Worm (Caenorhabditis elegans): ENCODE data around the gene C17C3.11.
A peak's percentile ranks its signal among the peaks of the same experiment; 100 is the strongest.
"Not testable (repeated sequence)": the region's sequence is repeated elsewhere in the genome, so short reads cannot be mapped to it uniquely, and the experiment has no call there.

The C17C3.11 gene

ce11 chrII:5533642-5534041, 4.0 kb upstream of the C17C3.11 start, which contains the start of gene hlh-26:
Gene hlh-26 (minus strand): TSS chrII:5533742.
- TF ChIP-seq ceh-13 (GFP tag; optimal IDR thresholded peaks at IDR 0.05) (no peak), aly-1 (tag; optimal IDR thresholded peaks at IDR 0.05) (no peak), ceh-36 (tag; optimal IDR thresholded peaks at IDR 0.05) (no peak), pes-1 (GFP tag; IDR thresholded peaks at IDR 0.05) (no peak), flt-1 (GFP tag; IDR thresholded peaks at IDR 0.05) (no peak), scrt-1 (GFP tag; IDR thresholded peaks at IDR 0.05) (no peak), hmg-4 (GFP tag; optimal IDR thresholded peaks at IDR 0.05) (no peak), tbx-11 (GFP tag; IDR thresholded peaks at IDR 0.05) (no peak), sea-1 (GFP tag; conservative IDR thresholded peaks at IDR 0.05) (no peak), tbx-37 (GFP tag; conservative IDR thresholded peaks at IDR 0.05) (no peak)

- not testable (repeated sequence) for TF ChIP-seq tbx-11 (GFP tag; IDR thresholded peaks at IDR 0.05); hmg-4 (GFP tag; optimal IDR thresholded peaks at IDR 0.05); flt-1 (GFP tag; IDR thresholded peaks at IDR 0.05)
These were observed 2.7 kb upstream of the C17C3.11 start, which contains the start of gene hlh-25 for ce11 chrII:5534939-5535338. Gene hlh-25 (plus strand): TSS chrII:5535239.

ce11 chrII:5537078-5537477, 546 bp upstream of the C17C3.11 start:
- TF ChIP-seq ceh-13 (GFP tag; optimal IDR thresholded peaks at IDR 0.05) = no peak
- no peak for TF ChIP-seq flt-1 (GFP tag; IDR thresholded peaks at IDR 0.05)
- no peak for TF ChIP-seq F13C5.2 (tag; optimal IDR thresholded peaks at IDR 0.05)
- no peak for TF ChIP-seq ceh-36 (tag; optimal IDR thresholded peaks at IDR 0.05)
- TF ChIP-seq hmbx-1 (tag; optimal IDR thresholded peaks at IDR 0.05) = no peak
- no peak for TF ChIP-seq tbx-37 (GFP tag; conservative IDR thresholded peaks at IDR 0.05)
- TF ChIP-seq sea-1 (GFP tag; conservative IDR thresholded peaks at IDR 0.05) = no peak

ce11 chrII:5540113-5540512, 2.5 kb downstream of the C17C3.11 start, which contains the start of gene hlh-27:
Gene hlh-27 (minus strand): TSS chrII:5540213.
- TF ChIP-seq ets-7 (tag; optimal IDR thresholded peaks at IDR 0.05); ceh-36 (tag; optimal IDR thresholded peaks at IDR 0.05); pes-1 (GFP tag; IDR thresholded peaks at IDR 0.05): not testable (repeated sequence)

DNA sequence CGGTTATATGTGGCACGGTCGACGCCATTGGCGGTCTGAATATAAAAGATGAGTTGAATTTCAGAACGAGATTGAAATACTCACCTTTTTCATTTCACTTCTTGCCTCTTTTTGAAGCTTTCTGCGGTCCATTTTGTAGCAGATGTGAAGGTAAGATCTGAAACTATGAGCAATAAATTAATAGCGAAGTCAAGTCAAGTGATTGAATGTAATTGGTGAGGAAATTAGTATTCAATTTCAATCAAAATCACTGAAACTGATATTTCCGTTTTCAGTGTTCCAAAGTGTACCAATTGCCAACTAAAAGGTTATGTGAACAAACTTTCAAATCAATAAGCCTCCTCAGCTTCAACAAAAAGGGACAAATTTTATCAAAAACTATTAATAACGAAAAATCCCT, 4.1 kb downstream of the C17C3.11 start, which contains the start of gene C17C3.24:
TSS of gene C17C3.24 (minus strand) at position 101 of the 400 bp plus-strand sequence.
- TF ChIP-seq F13C5.2 (tag; optimal IDR thresholded peaks at IDR 0.05) (no peak), tbx-37 (GFP tag; conservative IDR thresholded peaks at IDR 0.05) (no peak), hnd-1 (tag; optimal IDR thresholded peaks at IDR 0.05) (no peak), sea-1 (GFP tag; conservative IDR thresholded peaks at IDR 0.05) (no peak), ceh-13 (GFP tag; optimal IDR thresholded peaks at IDR 0.05) (no peak), scrt-1 (GFP tag; IDR thresholded peaks at IDR 0.05) (no peak), hmg-4 (GFP tag; optimal IDR thresholded peaks at IDR 0.05) (no peak), flt-1 (GFP tag; IDR thresholded peaks at IDR 0.05) (no peak), ets-7 (tag; optimal IDR thresholded peaks at IDR 0.05) (no peak), B0310.2 (tag; optimal IDR thresholded peaks at IDR 0.05) (no peak), hmbx-1 (tag; optimal IDR thresholded peaks at IDR 0.05) (no peak)

- peak; percentile 88 for TF ChIP-seq tra-4 (tag; optimal IDR thresholded peaks at IDR 0.05)
- TF ChIP-seq ceh-36 (tag; optimal IDR thresholded peaks at IDR 0.05) = peak; percentile 85
- peak; percentile 83 for TF ChIP-seq hmbx-1 (tag; optimal IDR thresholded peaks at IDR 0.05)
- TF ChIP-seq aly-1 (tag; optimal IDR thresholded peaks at IDR 0.05) = no peak
- peak; percentile 78 for TF ChIP-seq pes-1 (GFP tag; IDR thresholded peaks at IDR 0.05)
- peak; percentile 59 for TF ChIP-seq hnd-1 (tag; optimal IDR thresholded peaks at IDR 0.05)
- TF ChIP-seq F13C5.2 (tag; optimal IDR thresholded peaks at IDR 0.05) = peak; percentile 95
- TF ChIP-seq hmg-4 (GFP tag; optimal IDR thresholded peaks at IDR 0.05) = peak; percentile 90
- TF ChIP-seq flt-1 (GFP tag; IDR thresholded peaks at IDR 0.05) = peak; percentile 60; the same call in 1 of the 2 replicates
- peak; percentile 90 for TF ChIP-seq sea-1 (GFP tag; conservative IDR thresholded peaks at IDR 0.05)
- TF ChIP-seq tbx-37 (GFP tag; conservative IDR thresholded peaks at IDR 0.05) = peak; percentile 59
- TF ChIP-seq ama-1 (optimal IDR thresholded peaks at IDR 0.05) = peak; percentile 100
- TF ChIP-seq scrt-1 (GFP tag; IDR thresholded peaks at IDR 0.05) = peak; percentile 78
- peak; percentile 30 for TF ChIP-seq ceh-13 (GFP tag; optimal IDR thresholded peaks at IDR 0.05)
- peak; percentile 91 for TF ChIP-seq B0310.2 (tag; optimal IDR thresholded peaks at IDR 0.05)
- TF ChIP-seq ets-7 (tag; optimal IDR thresholded peaks at IDR 0.05) = peak; percentile 77
- TF ChIP-seq tbx-11 (GFP tag; IDR thresholded peaks at IDR 0.05) = peak; percentile 85
These were observed 6.0 kb downstream of the C17C3.11 start for ce11 chrII:5543476-5544144.

DNA sequence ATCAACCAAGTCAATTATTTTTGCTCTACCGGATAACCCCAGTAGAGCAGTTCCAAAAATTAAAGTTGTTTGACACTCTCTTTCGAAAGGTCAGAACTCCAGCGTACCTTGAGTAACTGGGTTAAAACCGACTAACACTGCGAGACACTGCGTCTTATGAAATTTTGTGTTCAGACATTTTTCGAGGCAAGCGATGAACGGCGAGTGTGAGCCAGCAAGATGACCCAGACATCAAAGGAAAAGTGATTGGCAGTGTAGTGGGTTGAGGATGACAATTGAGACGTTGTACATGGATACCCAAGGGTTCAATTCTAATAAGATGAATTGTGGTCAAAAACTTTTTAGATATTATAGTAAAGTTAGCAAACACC, 6.5 kb downstream of the C17C3.11 start:
- TF ChIP-seq ceh-13 (GFP tag; optimal IDR thresholded peaks at IDR 0.05) (no peak), tra-4 (tag; optimal IDR thresholded peaks at IDR 0.05) (no peak), ets-7 (tag; optimal IDR thresholded peaks at IDR 0.05) (no peak), F13C5.2 (tag; optimal IDR thresholded peaks at IDR 0.05) (no peak), tbx-11 (GFP tag; IDR thresholded peaks at IDR 0.05) (no peak), aly-1 (tag; optimal IDR thresholded peaks at IDR 0.05) (no peak), ceh-36 (tag; optimal IDR thresholded peaks at IDR 0.05) (no peak), hmbx-1 (tag; optimal IDR thresholded peaks at IDR 0.05) (no peak), hmg-4 (GFP tag; optimal IDR thresholded peaks at IDR 0.05) (no peak), scrt-1 (GFP tag; IDR thresholded peaks at IDR 0.05) (no peak), tbx-37 (GFP tag; conservative IDR thresholded peaks at IDR 0.05) (no peak)

ce11 chrII:5544764-5545163, 7.1 kb downstream of the C17C3.11 start, which contains the start of gene ins-13:
Gene ins-13 (minus strand): TSS chrII:5544864.
- TF ChIP-seq pes-1 (GFP tag; IDR thresholded peaks at IDR 0.05) (no peak), ceh-36 (tag; optimal IDR thresholded peaks at IDR 0.05) (no peak), hnd-1 (tag; optimal IDR thresholded peaks at IDR 0.05) (no peak), ets-7 (tag; optimal IDR thresholded peaks at IDR 0.05) (no peak), sea-1 (GFP tag; conservative IDR thresholded peaks at IDR 0.05) (no peak)

Measured in whole organism, early embryonic.